Worm (Caenorhabditis elegans) whole organism, L4/young adult: ENCODE data around the gene fbxa-127.

ENCODE experiments used
- dao-5 ChIP-seq: sonication (generic microtip); optimal IDR thresholded peaks from 2 replicates; lab custom pipeline; 2016; ENCODE audit warnings: missing genotype, missing genetic modification characterization, moderate library complexity, missing compliant biosample characterization
- him-1 ChIP-seq: sonication (generic microtip); optimal IDR thresholded peaks from 2 replicates; lab custom pipeline; 2016; ENCODE audit warnings: missing genotype, missing genetic modification reagents, missing genetic modification characterization, missing compliant biosample characterization

DNA sequence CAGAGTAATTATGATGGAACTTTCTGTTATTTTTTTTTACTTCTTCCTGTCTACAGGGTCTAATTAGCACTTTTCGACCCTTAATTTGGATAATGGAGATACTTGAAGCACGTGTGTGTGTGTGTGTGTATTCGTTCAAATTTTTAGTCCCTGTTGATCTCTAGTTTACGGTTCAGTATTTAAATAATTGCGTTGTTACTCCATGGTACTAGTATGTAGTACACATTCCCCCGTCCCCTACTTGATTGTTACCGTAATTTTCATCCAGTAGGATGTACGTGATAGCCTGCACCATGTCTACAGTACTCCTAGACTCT lies 50.7 kb downstream of the fbxa-127 start:
- no peak for TF ChIP-seq him-1 (tag; lab: Kevin White, UChicago)
- TF ChIP-seq dao-5 (tag; lab: Kevin White, UChicago), result no peak
